Fruit fly (Drosophila melanogaster) whole organism, embryonic: ENCODE data around the gene Cyp4ac2.

ENCODE experiments used
- ATbp ChIP-seq: fragments of 200-800 bp; sonication (Bioruptor generic); optimal IDR thresholded peaks from 2 replicates; lab custom pipeline; 2017; ENCODE audit warnings: missing biosample characterization, mild to moderate bottlenecking, missing genetic modification characterization, missing genetic modification reagents
- B-H1 ChIP-seq: fragments of 200-800 bp; sonication (Bioruptor generic); IDR thresholded peaks from 3 replicates; pipeline ENCODE4 v1.3.6; 2022; ENCODE audit warnings: missing biosample characterization, missing genetic modification characterization
- Bteb2 ChIP-seq: fragments of 200-800 bp; sonication (Bioruptor generic); optimal IDR thresholded peaks from 2 replicates; lab custom pipeline; 2016; ENCODE audit warnings: missing biosample characterization, missing genetic modification characterization
- C15 ChIP-seq: fragments of 200-800 bp; sonication (Bioruptor generic); IDR thresholded peaks from 3 replicates; pipeline ENCODE4 v1.3.6; 2022; ENCODE audit warnings: missing biosample characterization, missing genetic modification characterization
- CG10366 ChIP-seq: fragments of 200-800 bp; sonication (Bioruptor generic); IDR thresholded peaks from 2 replicates; pipeline ENCODE4 v1.3.6; 2022; ENCODE audit warnings: missing biosample characterization, missing genetic modification characterization
- CG10654 ChIP-seq: fragments of 200-800 bp; sonication (Bioruptor generic); optimal IDR thresholded peaks from 2 replicates; lab custom pipeline; 2016; ENCODE audit warnings: missing biosample characterization, missing genetic modification characterization
- CG11696 ChIP-seq: fragments of 200-800 bp; sonication (Bioruptor generic); IDR thresholded peaks from 2 replicates; pipeline ENCODE4 v1.3.6; 2022; ENCODE audit warnings: missing biosample characterization, missing genetic modification characterization
- CG15011 ChIP-seq: fragments of 200-800 bp; sonication (Bioruptor generic); optimal IDR thresholded peaks from 3 replicates; lab custom pipeline; 2018; ENCODE audit warnings: missing biosample characterization, mild to moderate bottlenecking, missing genetic modification characterization
- CG15269 ChIP-seq: fragments of 200-800 bp; sonication (Bioruptor generic); optimal IDR thresholded peaks from 2 replicates; lab custom pipeline; 2018; ENCODE audit warnings: missing biosample characterization, mild to moderate bottlenecking, missing genetic modification characterization, moderate library complexity
- CG17328 ChIP-seq: fragments of 200-800 bp; sonication (Bioruptor generic); IDR thresholded peaks from 2 replicates; pipeline ENCODE4 v1.3.6; 2022; ENCODE audit warnings: missing biosample characterization, missing genetic modification characterization
- CG17568 ChIP-seq: fragments of 200-800 bp; sonication (Bioruptor generic); optimal IDR thresholded peaks from 2 replicates; lab custom pipeline; 2018; ENCODE audit warnings: missing biosample characterization, mild to moderate bottlenecking, missing genetic modification characterization, moderate library complexity
- CG2712 ChIP-seq: fragments of 200-800 bp; optimal IDR thresholded peaks from 3 replicates; lab custom pipeline; 2019; ENCODE audit warnings: missing biosample characterization, mild to moderate bottlenecking, missing genetic modification characterization, moderate library complexity
- CG2889 ChIP-seq: fragments of 200-800 bp; sonication (Bioruptor generic); IDR thresholded peaks from 3 replicates; pipeline ENCODE4 v1.3.6; 2022; ENCODE audit warnings: missing biosample characterization, missing genetic modification characterization
- CG31224 ChIP-seq: fragments of 200-800 bp; sonication (Bioruptor generic); IDR thresholded peaks from 2 replicates; pipeline ENCODE4 v1.3.6; 2022; ENCODE audit warnings: missing biosample characterization, missing genetic modification characterization
- CG3838 ChIP-seq: fragments of 200-800 bp; sonication (Bioruptor generic); optimal IDR thresholded peaks from 3 replicates; lab custom pipeline; 2016; ENCODE audit warnings: missing biosample characterization, missing genetic modification characterization
- CG4707 ChIP-seq: fragments of 200-800 bp; sonication (Bioruptor generic); optimal IDR thresholded peaks from 2 replicates; lab custom pipeline; 2018; ENCODE audit warnings: missing biosample characterization, mild to moderate bottlenecking, missing genetic modification characterization, moderate library complexity
- CG7372 ChIP-seq: fragments of 200-800 bp; sonication (Bioruptor generic); IDR thresholded peaks from 2 replicates; pipeline ENCODE4 v1.3.6; 2022; ENCODE audit warnings: missing biosample characterization, missing genetic modification characterization
- CG7556 ChIP-seq: fragments of 200-800 bp; sonication (Bioruptor generic); optimal IDR thresholded peaks from 2 replicates; lab custom pipeline; 2017; ENCODE audit warnings: missing biosample characterization, mild to moderate bottlenecking, missing genetic modification characterization
- CG7987 ChIP-seq: fragments of 200-800 bp; sonication (Bioruptor generic); optimal IDR thresholded peaks from 2 replicates; lab custom pipeline; 2018; ENCODE audit warnings: missing biosample characterization, mild to moderate bottlenecking, missing genetic modification characterization, moderate library complexity
- Doc3 ChIP-seq: fragments of 200-800 bp; sonication (Bioruptor generic); IDR thresholded peaks from 3 replicates; pipeline ENCODE4 v1.3.6; 2022; ENCODE audit warnings: missing biosample characterization, missing genetic modification characterization; ENCODE audit not compliant: partially characterized antibody
- Dref ChIP-seq: fragments of 200-800 bp; sonication (Bioruptor generic); IDR thresholded peaks from 2 replicates; pipeline ENCODE4 v1.3.6; 2022; ENCODE audit warnings: missing biosample characterization, missing genetic modification characterization
- E2f1 ChIP-seq: fragments of 200-800 bp; sonication (Bioruptor generic); IDR thresholded peaks from 2 replicates; pipeline ENCODE4 v1.3.6; 2022; ENCODE audit warnings: missing biosample characterization, missing genetic modification characterization
- H2.0 ChIP-seq: fragments of 200-800 bp; sonication (Bioruptor generic); IDR thresholded peaks from 2 replicates; pipeline ENCODE4 v1.3.6; 2022; ENCODE audit warnings: missing biosample characterization, missing genetic modification characterization
- Lhr ChIP-seq: fragments of 200-800 bp; sonication (Bioruptor generic); optimal IDR thresholded peaks from 3 replicates; lab custom pipeline; 2017; ENCODE audit warnings: mild to moderate bottlenecking, missing biosample characterization, missing genetic modification reagents, missing genetic modification characterization
- Opbp ChIP-seq: fragments of 200-800 bp; sonication (Bioruptor generic); IDR thresholded peaks from 3 replicates; pipeline ENCODE4 v1.3.6; 2022; ENCODE audit warnings: missing biosample characterization, missing genetic modification characterization; ENCODE audit not compliant: partially characterized antibody
- Optix ChIP-seq: fragments of 200-800 bp; sonication (Bioruptor generic); IDR thresholded peaks from 3 replicates; pipeline ENCODE4 v1.3.6; 2022; ENCODE audit warnings: missing biosample characterization, missing genetic modification characterization
- Ssrp ChIP-seq: fragments of 200-800 bp; sonication (Bioruptor generic); optimal IDR thresholded peaks from 2 replicates; lab custom pipeline; 2018; ENCODE audit warnings: missing biosample characterization, mild to moderate bottlenecking, missing genetic modification characterization, moderate library complexity
- ap ChIP-seq: fragments of 200-800 bp; sonication (Bioruptor generic); IDR thresholded peaks from 2 replicates; pipeline ENCODE4 v1.3.6; 2022; ENCODE audit warnings: missing biosample characterization, missing genetic modification characterization
- bcd ChIP-seq: fragments of 200-800 bp; sonication (Bioruptor generic); optimal IDR thresholded peaks from 2 replicates; lab custom pipeline; 2017; ENCODE audit warnings: missing biosample characterization, mild to moderate bottlenecking, missing genetic modification characterization
- emc ChIP-seq: fragments of 200-800 bp; sonication (Bioruptor generic); optimal IDR thresholded peaks from 2 replicates; lab custom pipeline; 2016; ENCODE audit warnings: missing biosample characterization, missing genetic modification characterization
- en ChIP-seq: fragments of 200-800 bp; sonication (Bioruptor generic); optimal IDR thresholded peaks from 2 replicates; lab custom pipeline; 2016; ENCODE audit warnings: missing biosample characterization, missing genetic modification characterization
- exex ChIP-seq: fragments of 200-800 bp; sonication (Bioruptor generic); optimal IDR thresholded peaks from 4 replicates; lab custom pipeline; 2018; ENCODE audit warnings: missing biosample characterization, mild to moderate bottlenecking, missing genetic modification characterization, moderate library complexity
- eyg ChIP-seq: fragments of 200-800 bp; sonication (Bioruptor generic); optimal IDR thresholded peaks from 3 replicates; lab custom pipeline; 2016; ENCODE audit warnings: missing biosample characterization, missing genetic modification characterization
- fu2 ChIP-seq: fragments of 200-800 bp; sonication (Bioruptor generic); optimal IDR thresholded peaks from 2 replicates; lab custom pipeline; 2016; ENCODE audit warnings: missing biosample characterization, missing genetic modification characterization
- h ChIP-seq: fragments of >200 bp; optimal IDR thresholded peaks from 2 replicates; lab custom pipeline; 2017
- ham ChIP-seq: fragments of 200-800 bp; sonication (Bioruptor generic); IDR thresholded peaks from 2 replicates; pipeline ENCODE4 v1.3.6; 2022; ENCODE audit warnings: missing biosample characterization, missing genetic modification characterization
- ind ChIP-seq: fragments of 200-800 bp; sonication (Bioruptor generic); optimal IDR thresholded peaks from 3 replicates; lab custom pipeline; 2016; ENCODE audit warnings: missing biosample characterization, missing genetic modification characterization
- jigr1 ChIP-seq: fragments of 200-800 bp; sonication (Bioruptor generic); IDR thresholded peaks from 3 replicates; pipeline ENCODE4 v1.3.6; 2022; ENCODE audit warnings: missing biosample characterization, missing genetic modification characterization
- ken ChIP-seq: fragments of 200-800 bp; sonication (Bioruptor generic); IDR thresholded peaks from 3 replicates; pipeline ENCODE4 v1.3.6; 2022; ENCODE audit warnings: missing biosample characterization, missing genetic modification characterization
- lola ChIP-seq, 3 experiments: fragments of >200 bp in 2 of 3; fragments of 200-800 bp in 1 of 3; sonication (Bioruptor generic) in 1 of 3; optimal IDR thresholded peaks; 2 replicates each; lab custom pipeline; 2017 to 2019; ENCODE audit warnings: missing biosample characterization in 3 of 3, missing genetic modification characterization in 3 of 3, mild to moderate bottlenecking in 1 of 3, moderate library complexity in 1 of 3
- nerfin-2 ChIP-seq: fragments of 200-800 bp; sonication (Bioruptor generic); IDR thresholded peaks from 2 replicates; pipeline ENCODE4 v1.3.6; 2022; ENCODE audit warnings: missing biosample characterization, missing genetic modification characterization; ENCODE audit not compliant: partially characterized antibody
- nmo ChIP-seq: fragments of 200-800 bp; sonication (Bioruptor generic); optimal IDR thresholded peaks from 2 replicates; lab custom pipeline; 2018; ENCODE audit warnings: missing biosample characterization, mild to moderate bottlenecking, missing genetic modification characterization, moderate library complexity
- pros ChIP-seq: fragments of 200-800 bp; sonication (Bioruptor generic); optimal IDR thresholded peaks from 3 replicates; lab custom pipeline; 2019; ENCODE audit warnings: missing biosample characterization, mild to moderate bottlenecking, missing genetic modification characterization, moderate library complexity
- ranshi ChIP-seq: fragments of 200-800 bp; sonication (Bioruptor generic); IDR thresholded peaks from 2 replicates; pipeline ENCODE4 v1.3.6; 2022; ENCODE audit warnings: missing biosample characterization, missing genetic modification characterization
- scrt ChIP-seq: fragments of 200-800 bp; sonication (Bioruptor generic); optimal IDR thresholded peaks from 2 replicates; lab custom pipeline; 2018; ENCODE audit warnings: missing biosample characterization, mild to moderate bottlenecking, missing genetic modification characterization, moderate library complexity
- sim ChIP-seq: fragments of 200-800 bp; sonication (Bioruptor generic); IDR thresholded peaks from 2 replicates; pipeline ENCODE4 v1.3.6; 2022; ENCODE audit warnings: missing biosample characterization, missing genetic modification characterization
- tio ChIP-seq: fragments of 200-800 bp; sonication (Bioruptor generic); optimal IDR thresholded peaks from 2 replicates; lab custom pipeline; 2017; ENCODE audit warnings: missing biosample characterization, missing genetic modification characterization, inconsistent platforms
- tup ChIP-seq: fragments of 200-800 bp; sonication (Bioruptor generic); optimal IDR thresholded peaks from 2 replicates; lab custom pipeline; 2016; ENCODE audit warnings: missing biosample characterization, mild to moderate bottlenecking, missing genetic modification characterization, moderate library complexity
- unc-4 ChIP-seq: fragments of 200-800 bp; sonication (Bioruptor generic); IDR thresholded peaks from 2 replicates; pipeline ENCODE4 v1.3.6; 2022; ENCODE audit warnings: missing biosample characterization, missing genetic modification characterization; ENCODE audit not compliant: partially characterized antibody
- zf30C ChIP-seq: fragments of 200-800 bp; sonication (Bioruptor generic); optimal IDR thresholded peaks from 3 replicates; lab custom pipeline; 2018; ENCODE audit warnings: missing biosample characterization, mild to moderate bottlenecking, missing genetic modification characterization
- zfh1 ChIP-seq: fragments of 200-800 bp; sonication (Bioruptor generic); IDR thresholded peaks from 3 replicates; pipeline ENCODE4 v1.3.6; 2022; ENCODE audit warnings: missing biosample characterization, missing genetic modification characterization

Gene Cyp4ac2

DNA sequence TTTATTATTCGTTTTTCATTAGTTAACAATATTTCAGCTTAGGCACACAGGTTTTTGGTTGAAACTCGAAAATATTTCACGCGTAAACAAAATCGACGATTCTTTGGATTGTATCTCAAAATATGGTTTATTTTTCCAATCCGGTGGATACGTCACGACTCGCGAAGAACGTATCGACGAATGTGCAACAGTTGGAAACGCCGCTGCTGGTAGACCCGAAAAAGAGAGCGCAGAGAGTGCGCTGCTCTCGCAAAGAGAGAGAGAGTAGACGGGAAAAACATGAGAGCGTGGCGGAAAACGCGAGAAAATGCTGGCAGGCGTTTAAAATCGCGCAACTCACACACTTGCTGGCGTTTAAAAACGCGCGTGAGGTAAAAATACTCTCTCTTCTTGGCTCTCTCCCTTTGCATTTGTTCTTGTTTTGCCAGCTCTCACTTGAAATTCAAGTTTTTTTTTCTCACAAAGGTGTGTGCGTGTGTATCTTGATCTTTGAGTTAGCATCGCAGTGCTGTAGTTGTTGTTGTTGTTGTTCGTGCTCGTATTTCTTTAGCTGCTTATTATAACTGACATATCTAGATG, 28.9 kb upstream of the Cyp4ac2 start (continued):
- no peak for TF ChIP-seq CG2889 (GFP tag; lab: Robert Waterston, UW)
- no peak for TF ChIP-seq CG3838 (GFP tag; lab: Kevin White, UChicago)
- TF ChIP-seq unc-4 (GFP tag; lab: Robert Waterston, UW): peak; percentile 66
- TF ChIP-seq Dref: no peak
- TF ChIP-seq lola (GFP tag; optimal IDR thresholded peaks at IDR 0.05; lab: Kevin White, UChicago): no peak
- no peak for TF ChIP-seq CG17328 (GFP tag; lab: Robert Waterston, UW)
- no peak for TF ChIP-seq exex
- no peak for TF ChIP-seq CG7372 (GFP tag; lab: Robert Waterston, UW)
- peak; percentile 94 for TF ChIP-seq pros (GFP tag; lab: Kevin White, UChicago)
- TF ChIP-seq CG2712 (tag; lab: Kevin White, UChicago): no peak
- peak; percentile 25 for TF ChIP-seq CG4707 (GFP tag; lab: Kevin White, UChicago)
- TF ChIP-seq tio (GFP tag; lab: Kevin White, UChicago): no peak
- TF ChIP-seq ken: peak; percentile 12; the same call in 1 of the 3 replicates
- TF ChIP-seq Lhr (GFP tag; lab: Kevin White, UChicago): no peak
- TF ChIP-seq CG7987: no peak
- no peak; the same call in 2 of the 3 replicates for TF ChIP-seq C15 (GFP tag; lab: Robert Waterston, UW)
- no peak for TF ChIP-seq CG7556 (GFP tag; lab: Kevin White, UChicago)
- no peak for TF ChIP-seq ap (GFP tag; lab: Robert Waterston, UW)
- no peak for TF ChIP-seq CG10366 (GFP tag; lab: Robert Waterston, UW)
- no peak for TF ChIP-seq ATbp (GFP tag; lab: Kevin White, UChicago)
- no peak for TF ChIP-seq tup (GFP tag; lab: Kevin White, UChicago)
- TF ChIP-seq B-H1: no peak; the same call in 2 of the 3 replicates
- peak; percentile 7 for TF ChIP-seq CG15269 (tag; lab: Kevin White, UChicago)
- no peak for TF ChIP-seq Optix (GFP tag; lab: Robert Waterston, UW)
- TF ChIP-seq Doc3 (GFP tag; lab: Robert Waterston, UW): 0 out of 3 replicates have a peak, but pooled peaks have one; percentile 57
- no peak for TF ChIP-seq CG10654 (GFP tag; lab: Kevin White, UChicago)
- TF ChIP-seq CG11696: no peak; the same call in 1 of the 2 replicates
- TF ChIP-seq ind (GFP tag; lab: Kevin White, UChicago): no peak
- TF ChIP-seq ranshi: no peak; the same call in 1 of the 2 replicates
- TF ChIP-seq nmo (GFP tag; lab: Kevin White, UChicago): no peak
- peak; percentile 51 for TF ChIP-seq CG17568 (GFP tag; lab: Kevin White, UChicago)
- TF ChIP-seq CG31224: no peak
- TF ChIP-seq jigr1 (GFP tag; lab: Robert Waterston, UW): no peak
- TF ChIP-seq zfh1 (GFP tag; lab: Robert Waterston, UW): 0 out of 3 replicates have a peak, but pooled peaks have one; percentile 32
- peak; percentile 74 for TF ChIP-seq sim
- TF ChIP-seq Bteb2 (GFP tag; lab: Kevin White, UChicago): no peak
- TF ChIP-seq nerfin-2 (GFP tag; lab: Robert Waterston, UW): no peak
- no peak for TF ChIP-seq E2f1 (GFP tag; lab: Robert Waterston, UW)
- no peak for TF ChIP-seq eyg (GFP tag; lab: Kevin White, UChicago)
- no peak for TF ChIP-seq fu2 (GFP tag; lab: Kevin White, UChicago)
- TF ChIP-seq Ssrp (tag; lab: Kevin White, UChicago): no peak
- TF ChIP-seq CG15011: no peak
- TF ChIP-seq bcd (GFP tag; lab: Kevin White, UChicago): no peak
- no peak for TF ChIP-seq H2.0 (GFP tag; lab: Robert Waterston, UW)
- no peak for TF ChIP-seq zf30C (GFP tag; lab: Kevin White, UChicago)
- no peak for TF ChIP-seq en (GFP tag; lab: Kevin White, UChicago)
- no peak for TF ChIP-seq ham (GFP tag; lab: Robert Waterston, UW)
- no peak for TF ChIP-seq h (lab: Kevin White, UChicago)
- no peak for TF ChIP-seq emc (GFP tag; lab: Kevin White, UChicago)
- 0 out of 3 replicates have a peak, but pooled peaks have one; percentile 33 for TF ChIP-seq Opbp (GFP tag; lab: Robert Waterston, UW)
- TF ChIP-seq scrt (GFP tag; lab: Kevin White, UChicago): peak; percentile 77
